Worm (Caenorhabditis elegans): ENCODE measurements around the gene Y49G5B.1.

DNA sequence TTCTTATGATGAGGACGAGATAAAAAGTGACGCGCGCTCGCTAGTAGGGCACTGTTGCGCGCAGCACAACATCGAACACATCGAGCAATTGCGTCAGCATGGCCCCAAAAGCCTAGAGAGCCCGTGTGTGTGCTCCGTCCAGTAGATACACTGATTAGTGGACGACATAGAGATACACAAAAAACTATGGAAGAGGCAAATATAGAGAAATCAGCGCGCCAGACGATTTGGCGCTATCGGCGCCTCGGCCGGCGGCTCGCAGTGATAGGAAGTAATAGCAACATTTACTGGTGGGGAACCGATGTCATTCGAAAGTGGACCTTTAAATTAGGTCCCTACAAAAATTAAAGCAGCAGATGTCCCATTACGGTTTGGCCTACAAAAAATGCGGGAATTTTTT lies 5.3 kb downstream of the Y49G5B.1 start:
- TF ChIP-seq fos-1 (tag; optimal IDR thresholded peaks at IDR 0.05) (no peak), lin-13 (GFP tag; optimal IDR thresholded peaks at IDR 0.05) (no peak), nhr-25 (tag; optimal IDR thresholded peaks at IDR 0.05; ENCODE audit: borderline replicate concordance, insufficient read depth) (no peak), skn-1 (tag; optimal IDR thresholded peaks at IDR 0.05) (no peak), ama-1 (optimal IDR thresholded peaks at IDR 0.05) (no peak), ZK337.2 (GFP tag; IDR thresholded peaks at IDR 0.05) (no peak), hlh-30 (tag; optimal IDR thresholded peaks at IDR 0.05; ENCODE audit: insufficient read depth) (no peak), pha-4 (GFP tag; IDR thresholded peaks at IDR 0.05) (no peak), pha-4 (tag; optimal IDR thresholded peaks at IDR 0.05) (no peak)
